Worm (Caenorhabditis elegans) whole organism, late embryonic: ENCODE data around the gene irld-6.

Source experiments
- ceh-2 ChIP-seq: sonication (generic microtip); optimal IDR thresholded peaks from 2 replicates; lab custom pipeline; 2016; ENCODE audit warnings: missing genotype, missing genetic modification characterization, missing compliant biosample characterization
- ceh-45 ChIP-seq: fragments of 200-800 bp; sonication (Bioruptor generic); IDR thresholded peaks from 2 replicates; pipeline ENCODE4 v1.3.6; 2022; ENCODE audit warnings: missing genetic modification reagents, missing genetic modification characterization, missing compliant biosample characterization
- lin-11 ChIP-seq: fragments of 200-800 bp; sonication (Bioruptor generic); optimal IDR thresholded peaks from 2 replicates; lab custom pipeline; 2018; ENCODE audit warnings: mild to moderate bottlenecking, missing genetic modification characterization, missing compliant biosample characterization

DNA sequence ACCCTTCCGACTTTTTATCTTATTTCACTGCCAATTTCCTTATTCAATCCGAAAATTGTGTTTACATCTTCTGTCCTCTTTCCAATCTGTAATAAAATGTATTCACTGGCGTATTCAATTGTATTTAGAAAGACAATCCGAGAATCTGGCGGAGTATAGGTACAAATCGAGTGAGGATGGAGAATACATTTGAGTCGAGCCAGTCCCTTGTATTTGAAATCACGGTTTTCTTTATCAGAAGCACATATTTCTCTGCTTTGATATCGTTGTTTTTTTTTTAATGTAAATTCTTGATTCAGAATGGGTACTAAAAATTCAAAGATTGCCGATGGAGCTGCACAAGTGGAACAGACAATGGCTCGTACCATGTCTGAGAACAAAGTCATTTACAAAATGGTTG, 7.5 kb upstream of the irld-6 start, which contains the start of gene ocr-1:
- no peak for TF ChIP-seq lin-11 (tag; lab: Kevin White, UChicago)
- no peak for TF ChIP-seq ceh-2 (tag; lab: Kevin White, UChicago)
- TF ChIP-seq ceh-45 (GFP tag; lab: Robert Waterston, UW) = no peak
